Fruit fly (Drosophila melanogaster): Measurements from ENCODE around the gene CG43630.

Gene CG43630

dm6 chr3R:12652736-12653135, 23.3 kb downstream of the CG43630 start:
- TF ChIP-seq EcR (GFP tag; optimal IDR thresholded peaks at IDR 0.05): no peak
- no peak for TF ChIP-seq Pif1A (GFP tag; optimal IDR thresholded peaks at IDR 0.05)
- TF ChIP-seq CG12605 (GFP tag; IDR thresholded peaks at IDR 0.05): no peak
- no peak for TF ChIP-seq CG15710 (tag; optimal IDR thresholded peaks at IDR 0.05)
- no peak for TF ChIP-seq D1 (tag; optimal IDR thresholded peaks at IDR 0.05)
- no peak for TF ChIP-seq CG10348 (GFP tag; IDR thresholded peaks at IDR 0.05)
- no peak for TF ChIP-seq CG32121 (GFP tag; IDR thresholded peaks at IDR 0.05)
- no peak for TF ChIP-seq Pif1B (GFP tag; optimal IDR thresholded peaks at IDR 0.05)
- no peak for TF ChIP-seq CG13204 (GFP tag; optimal IDR thresholded peaks at IDR 0.05)
- TF ChIP-seq CG8159 (tag; optimal IDR thresholded peaks at IDR 0.05): no peak
- TF ChIP-seq rn (GFP tag; IDR thresholded peaks at IDR 0.05): no peak

dm6 chr3R:12650537-12650936, 25.5 kb downstream of the CG43630 start:
- no peak for TF ChIP-seq CG4496 (GFP tag; IDR thresholded peaks at IDR 0.05)
- no peak for TF ChIP-seq fd96Ca (GFP tag; IDR thresholded peaks at IDR 0.05)
- TF ChIP-seq CG12605 (GFP tag; IDR thresholded peaks at IDR 0.05): no peak
- no peak for TF ChIP-seq gl (tag; optimal IDR thresholded peaks at IDR 0.05)
- no peak for TF ChIP-seq CG10348 (GFP tag; IDR thresholded peaks at IDR 0.05)
- peak; percentile 29 for TF ChIP-seq D1 (tag; optimal IDR thresholded peaks at IDR 0.05)
- TF ChIP-seq CG32121 (GFP tag; IDR thresholded peaks at IDR 0.05): no peak

- TF ChIP-seq CG14655 (GFP tag; optimal IDR thresholded peaks at IDR 0.05): no peak
- TF ChIP-seq gl (tag; optimal IDR thresholded peaks at IDR 0.05): no peak
- no peak for TF ChIP-seq EcR (GFP tag; optimal IDR thresholded peaks at IDR 0.05)
- TF ChIP-seq CG9948 (tag; optimal IDR thresholded peaks at IDR 0.05): no peak
- no peak for TF ChIP-seq CG15710 (tag; optimal IDR thresholded peaks at IDR 0.05)
- no peak for TF ChIP-seq CG8159 (tag; optimal IDR thresholded peaks at IDR 0.05)
- no peak for TF ChIP-seq D1 (tag; optimal IDR thresholded peaks at IDR 0.05)
- TF ChIP-seq CG12605 (GFP tag; IDR thresholded peaks at IDR 0.05): no peak
- no peak for TF ChIP-seq CG8301 (tag; optimal IDR thresholded peaks at IDR 0.05)
- no peak for TF ChIP-seq Ets98B (GFP tag; IDR thresholded peaks at IDR 0.05)
- no peak for TF ChIP-seq CG17806 (tag; optimal IDR thresholded peaks at IDR 0.05)
- no peak for TF ChIP-seq CG4496 (GFP tag; IDR thresholded peaks at IDR 0.05)
- TF ChIP-seq Pif1B (GFP tag; optimal IDR thresholded peaks at IDR 0.05): no peak
- TF ChIP-seq CG34367 (tag; optimal IDR thresholded peaks at IDR 0.05): no peak
- TF ChIP-seq CG32121 (GFP tag; IDR thresholded peaks at IDR 0.05): no peak
Observed at dm6 chr3R:12649099-12650029, 26.7 kb downstream of the CG43630 start.

dm6 chr3R:12647954-12648353, 28.1 kb downstream of the CG43630 start, which contains the start of gene Dtg:
TSS of gene Dtg (plus strand) at chr3R:12648058.
- peak; percentile 50; the same call in 1 of the 3 replicates for TF ChIP-seq CG4496 (GFP tag; IDR thresholded peaks at IDR 0.05)
- 0 out of 2 replicates have a peak, but pooled peaks have one; percentile 24 for TF ChIP-seq CG12605 (GFP tag; IDR thresholded peaks at IDR 0.05)
- TF ChIP-seq EcR (GFP tag; optimal IDR thresholded peaks at IDR 0.05): peak; percentile 66
- TF ChIP-seq CG34367 (tag; optimal IDR thresholded peaks at IDR 0.05): no peak
- TF ChIP-seq Ets98B (GFP tag; IDR thresholded peaks at IDR 0.05): 0 out of 2 replicates have a peak, but pooled peaks have one; percentile 11

- TF ChIP-seq CG12605 (GFP tag; IDR thresholded peaks at IDR 0.05): no peak
- no peak for TF ChIP-seq CG34367 (tag; optimal IDR thresholded peaks at IDR 0.05)
- no peak for TF ChIP-seq D1 (tag; optimal IDR thresholded peaks at IDR 0.05)
- 0 out of 3 replicates have a peak, but pooled peaks have one; percentile 26 for TF ChIP-seq fd96Ca (GFP tag; IDR thresholded peaks at IDR 0.05)
- no peak for TF ChIP-seq EcR (GFP tag; optimal IDR thresholded peaks at IDR 0.05)
Observed at dm6 chr3R:12647348-12647747, 28.7 kb downstream of the CG43630 start.

- TF ChIP-seq CG4496 (GFP tag; IDR thresholded peaks at IDR 0.05) (no peak), CG13204 (GFP tag; optimal IDR thresholded peaks at IDR 0.05) (no peak), EcR (GFP tag; optimal IDR thresholded peaks at IDR 0.05) (no peak), Ets98B (GFP tag; IDR thresholded peaks at IDR 0.05) (no peak), CG10348 (GFP tag; IDR thresholded peaks at IDR 0.05) (no peak), rn (GFP tag; IDR thresholded peaks at IDR 0.05) (no peak), fd96Ca (GFP tag; IDR thresholded peaks at IDR 0.05) (no peak), Pif1A (GFP tag; optimal IDR thresholded peaks at IDR 0.05) (no peak), CG17806 (tag; optimal IDR thresholded peaks at IDR 0.05) (no peak)
Observed at dm6 chr3R:12646926-12647325, 29.1 kb downstream of the CG43630 start.

- no peak for TF ChIP-seq rn (GFP tag; IDR thresholded peaks at IDR 0.05)
- TF ChIP-seq CG8301 (tag; optimal IDR thresholded peaks at IDR 0.05): no peak
- no peak for TF ChIP-seq Ets98B (GFP tag; IDR thresholded peaks at IDR 0.05)
- no peak for TF ChIP-seq D1 (tag; optimal IDR thresholded peaks at IDR 0.05)
Observed at dm6 chr3R:12645771-12646317, 30.2 kb downstream of the CG43630 start.

Data from whole organism, pupa.